Fruit fly (Drosophila melanogaster): ENCODE results near the gene CG42263.

DNA sequence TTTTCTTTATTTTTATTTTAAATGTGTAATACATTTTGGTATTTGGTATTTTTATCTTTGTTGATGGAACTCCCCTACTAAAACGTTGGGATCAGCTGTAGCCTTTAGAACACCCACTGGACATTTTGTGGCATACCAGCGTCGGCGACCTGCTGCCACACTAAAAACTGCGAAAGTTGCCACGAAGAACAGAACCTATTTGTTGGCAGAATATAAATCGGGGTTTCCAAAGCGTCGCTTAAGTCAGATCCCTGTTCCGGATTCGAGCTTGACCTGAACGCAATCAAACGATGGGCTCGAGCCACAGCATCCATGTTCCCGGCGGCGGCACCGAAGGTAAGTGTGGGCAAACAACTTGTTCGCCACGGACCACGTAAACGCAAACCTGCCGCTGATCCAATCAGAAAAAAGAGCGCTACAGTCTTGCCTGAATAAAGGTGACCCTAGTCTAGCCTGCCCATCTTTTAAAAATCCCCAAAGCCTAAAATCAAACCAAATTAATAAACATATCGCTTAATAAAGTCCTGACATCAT lies 30.8 kb downstream of the CG42263 start, which contains the start of gene Grasp65:
- TF ChIP-seq Dll (optimal IDR thresholded peaks at IDR 0.05) (no peak), CG8478 (optimal IDR thresholded peaks at IDR 0.05) (no peak), usp (GFP tag; optimal IDR thresholded peaks at IDR 0.05) (no peak), psq (optimal IDR thresholded peaks at IDR 0.05) (no peak)
